Fruit fly (Drosophila melanogaster) Kc167 (cell line): Measurements from ENCODE around the gene Snapin.

Source experiments
- Myc ChIP-seq: fragments of >200 bp; optimal IDR thresholded peaks from 2 replicates; lab custom pipeline; 2017; ENCODE audit warnings: missing external identifiers
- Sin3A ChIP-seq: fragments of >200 bp; optimal IDR thresholded peaks from 2 replicates; lab custom pipeline; 2018; ENCODE audit warnings: missing external identifiers
- h ChIP-seq: fragments of >200 bp; optimal IDR thresholded peaks from 3 replicates; lab custom pipeline; 2018; ENCODE audit warnings: missing external identifiers
- insv ChIP-seq: fragments of >200 bp; optimal IDR thresholded peaks from 3 replicates; lab custom pipeline; 2018; ENCODE audit warnings: missing external identifiers
- psq ChIP-seq: fragments of >200 bp; optimal IDR thresholded peaks from 2 replicates; lab custom pipeline; 2017; ENCODE audit warnings: missing external identifiers
- ttk ChIP-seq: sonication (Bioruptor generic); optimal IDR thresholded peaks from 2 replicates; lab custom pipeline; 2017; ENCODE audit warnings: missing external identifiers

Snapin gene

dm6 chr2L:2751904-2752459 lies 7.5 kb downstream of the Snapin start, which contains the start of gene Bacc:
Bacc (plus strand) TSS chr2L:2752445.
- TF ChIP-seq Myc = no peak
- TF ChIP-seq psq (lab: Kevin White, UChicago) = no peak
- no peak for TF ChIP-seq Sin3A (lab: Kevin White, UChicago)
- no peak for TF ChIP-seq insv (lab: Kevin White, UChicago)
- TF ChIP-seq h (lab: Kevin White, UChicago) = no peak
- no peak for TF ChIP-seq ttk (lab: Kevin White, UChicago)

DNA sequence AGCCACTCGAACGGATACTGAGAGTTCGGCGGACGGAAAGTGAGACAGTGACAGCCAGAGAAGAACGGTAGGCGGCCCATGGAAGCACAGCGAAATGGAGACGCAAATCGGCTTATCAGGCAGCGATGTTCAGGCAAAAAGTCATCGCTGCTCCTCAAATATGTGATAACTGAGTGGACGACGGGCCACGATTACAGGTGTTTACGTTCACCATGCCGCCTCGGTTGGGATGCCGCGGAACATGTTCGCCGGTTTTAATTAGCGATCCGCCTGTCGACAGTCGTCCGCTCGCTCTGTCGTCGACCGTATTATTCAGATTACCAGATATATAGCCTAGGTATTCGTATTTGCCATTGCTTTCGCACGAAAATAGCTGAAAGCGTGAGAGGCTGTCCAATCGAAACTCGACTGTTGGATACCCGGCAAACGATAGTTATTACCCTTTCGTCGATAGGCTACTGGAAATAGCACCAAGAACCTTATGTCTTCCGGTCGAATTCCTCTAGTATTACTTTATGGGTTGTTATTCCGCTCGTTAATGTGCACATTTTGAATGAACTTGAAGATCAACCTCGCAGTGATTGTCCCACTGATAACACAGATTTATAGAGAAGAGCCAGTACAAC lies 8.3 kb downstream of the Snapin start:
- no peak for TF ChIP-seq insv (lab: Kevin White, UChicago)
- no peak for TF ChIP-seq ttk (lab: Kevin White, UChicago)
- TF ChIP-seq Sin3A (lab: Kevin White, UChicago) = no peak

DNA sequence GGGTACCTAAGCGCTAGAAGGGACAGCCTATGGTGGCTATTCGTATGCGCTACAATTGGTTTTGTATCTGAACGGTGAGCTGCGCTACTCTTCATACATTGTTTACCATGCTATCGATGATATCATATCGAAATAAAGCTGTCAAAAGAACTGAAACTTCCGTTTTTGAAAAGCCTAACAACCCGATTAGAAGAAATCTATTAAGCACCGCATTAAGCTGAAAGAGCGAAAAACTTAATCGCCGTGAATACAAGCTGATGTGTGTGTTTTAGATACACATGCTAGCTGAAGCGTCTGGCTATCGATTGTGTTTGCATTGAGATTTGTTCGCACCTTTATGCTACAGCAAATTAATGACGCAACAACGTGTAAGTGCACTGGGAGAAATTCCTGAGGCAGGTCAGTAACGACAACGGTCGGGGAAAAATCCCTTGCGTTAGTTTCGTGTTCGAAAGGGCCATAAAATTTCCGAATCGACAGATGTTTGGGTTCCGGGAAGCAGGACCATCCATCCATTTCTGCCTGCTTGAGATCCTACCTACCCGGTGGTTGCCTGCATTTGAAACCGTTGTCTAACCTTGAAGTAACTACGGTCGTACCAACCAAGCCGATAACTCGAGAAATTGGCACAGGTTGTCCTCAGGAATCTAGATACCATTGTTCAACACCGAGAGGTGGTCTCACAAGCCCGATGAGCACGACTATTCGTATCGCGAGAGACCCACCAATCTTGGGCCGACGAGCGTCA lies 9.0 kb downstream of the Snapin start:
- TF ChIP-seq psq (lab: Kevin White, UChicago) (no peak), Myc (no peak), Sin3A (lab: Kevin White, UChicago) (no peak), h (lab: Kevin White, UChicago) (no peak), ttk (lab: Kevin White, UChicago) (no peak), insv (lab: Kevin White, UChicago) (no peak)

- TF ChIP-seq Myc (no peak), h (lab: Kevin White, UChicago) (no peak), insv (lab: Kevin White, UChicago) (no peak), psq (lab: Kevin White, UChicago) (no peak), ttk (lab: Kevin White, UChicago) (peak; percentile 23)
These were observed 10.2 kb downstream of the Snapin start for dm6 chr2L:2749144-2749766.

- TF ChIP-seq insv (lab: Kevin White, UChicago) (no peak), Myc (no peak), Sin3A (lab: Kevin White, UChicago) (no peak), ttk (lab: Kevin White, UChicago) (no peak), psq (lab: Kevin White, UChicago) (no peak), h (lab: Kevin White, UChicago) (no peak)
These were observed 10.9 kb downstream of the Snapin start for dm6 chr2L:2748480-2749143.

DNA sequence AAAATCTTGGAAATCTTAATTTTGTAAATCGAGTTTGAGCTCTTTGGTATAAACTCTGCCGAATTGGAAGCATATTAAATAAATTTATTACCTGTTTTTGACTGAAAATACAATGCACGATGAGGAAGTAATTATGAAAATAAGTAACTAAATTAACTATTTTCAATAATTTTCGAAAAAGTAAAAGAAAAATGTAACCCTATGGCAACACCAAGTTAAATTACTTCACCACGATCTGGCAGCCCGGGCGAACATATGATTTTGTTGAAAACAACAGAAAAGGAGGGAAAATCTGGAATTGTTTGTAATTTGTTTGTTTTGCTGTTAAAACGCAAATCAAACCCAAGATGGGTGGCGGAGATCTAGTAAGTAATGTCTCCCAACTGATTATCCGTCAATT lies 14.6 kb downstream of the Snapin start, which contains the start of the genes CG9961 and Cwc25:
Gene CG9961 (minus strand): TSS at position 83 of the 400 bp plus-strand sequence.
Gene Cwc25 (plus strand): TSS at position 247 of the 400 bp plus-strand sequence.
- TF ChIP-seq h (lab: Kevin White, UChicago) = no peak
- TF ChIP-seq psq (lab: Kevin White, UChicago) = no peak

DNA sequence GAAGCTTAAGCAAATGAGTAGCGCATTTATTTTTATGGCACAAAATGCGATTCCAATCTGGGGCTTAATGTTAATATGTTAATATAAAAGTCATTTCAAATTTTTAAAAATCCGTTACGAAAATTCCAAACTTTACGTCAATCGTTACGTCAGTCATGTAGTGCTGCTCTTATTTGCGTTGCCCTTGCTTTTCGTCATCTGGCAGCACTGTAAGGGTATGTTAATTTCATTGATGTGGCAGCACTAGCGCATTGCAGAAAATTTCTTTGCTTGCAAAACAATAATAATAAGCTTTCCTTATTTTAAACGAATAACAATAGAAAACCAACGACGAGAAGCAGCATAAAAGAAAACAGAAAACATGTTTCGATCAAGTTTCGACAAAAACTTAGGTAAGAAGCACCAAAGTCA lies 19.7 kb downstream of the Snapin start, which contains the start of gene Hrs:
Gene Hrs (plus strand): TSS at position 167 of the 411 bp plus-strand sequence.
- TF ChIP-seq ttk (lab: Kevin White, UChicago) = no peak
- TF ChIP-seq h (lab: Kevin White, UChicago) = no peak
- TF ChIP-seq Sin3A (lab: Kevin White, UChicago) = no peak
- no peak for TF ChIP-seq psq (lab: Kevin White, UChicago)
- TF ChIP-seq Myc = no peak
- TF ChIP-seq insv (lab: Kevin White, UChicago) = no peak

DNA sequence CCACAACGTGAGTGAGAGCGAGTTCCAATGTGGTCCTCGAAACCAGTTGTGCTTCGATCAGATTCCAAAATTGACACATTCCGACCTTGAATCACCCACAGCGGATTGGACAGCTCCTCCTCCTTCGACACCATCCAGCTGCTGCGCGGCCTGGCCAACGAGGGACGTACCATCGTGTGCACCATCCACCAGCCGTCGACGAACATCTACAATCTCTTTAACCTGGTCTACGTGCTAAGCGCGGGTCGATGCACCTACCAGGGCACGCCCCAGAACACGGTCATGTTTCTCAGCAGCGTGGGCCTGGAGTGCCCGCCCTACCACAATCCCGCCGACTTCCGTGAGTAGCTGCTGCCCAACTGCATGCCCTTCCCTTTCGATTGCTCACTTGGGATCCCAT lies 21.9 kb downstream of the Snapin start:
- no peak for TF ChIP-seq Myc
- no peak for TF ChIP-seq ttk (lab: Kevin White, UChicago)
- no peak for TF ChIP-seq insv (lab: Kevin White, UChicago)
- TF ChIP-seq Sin3A (lab: Kevin White, UChicago) = no peak
- no peak for TF ChIP-seq psq (lab: Kevin White, UChicago)
- TF ChIP-seq h (lab: Kevin White, UChicago) = no peak

DNA sequence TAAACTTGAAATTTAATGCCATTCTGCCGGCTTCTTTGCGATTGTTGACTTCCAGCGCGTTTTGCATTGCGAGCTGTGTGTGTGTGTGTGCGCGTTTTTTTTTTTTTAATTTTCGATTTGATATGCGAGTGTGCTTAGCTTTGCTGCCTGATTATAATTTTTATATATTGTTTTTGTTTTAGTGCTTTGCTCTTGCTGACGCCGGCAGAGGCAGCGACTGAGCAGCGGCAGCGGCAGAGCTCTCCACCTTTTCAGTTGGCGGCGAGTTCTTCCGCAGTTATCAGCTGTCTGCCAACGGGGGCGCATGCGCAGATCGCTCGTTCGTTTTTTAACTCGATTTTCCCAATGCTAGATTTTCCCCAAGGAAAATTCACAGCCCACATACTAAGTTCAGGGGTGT lies 23.9 kb downstream of the Snapin start:
- no peak for TF ChIP-seq psq (lab: Kevin White, UChicago)
- no peak for TF ChIP-seq Myc
- TF ChIP-seq h (lab: Kevin White, UChicago) = no peak
- no peak for TF ChIP-seq insv (lab: Kevin White, UChicago)
- TF ChIP-seq Sin3A (lab: Kevin White, UChicago) = no peak
- no peak for TF ChIP-seq ttk (lab: Kevin White, UChicago)

DNA sequence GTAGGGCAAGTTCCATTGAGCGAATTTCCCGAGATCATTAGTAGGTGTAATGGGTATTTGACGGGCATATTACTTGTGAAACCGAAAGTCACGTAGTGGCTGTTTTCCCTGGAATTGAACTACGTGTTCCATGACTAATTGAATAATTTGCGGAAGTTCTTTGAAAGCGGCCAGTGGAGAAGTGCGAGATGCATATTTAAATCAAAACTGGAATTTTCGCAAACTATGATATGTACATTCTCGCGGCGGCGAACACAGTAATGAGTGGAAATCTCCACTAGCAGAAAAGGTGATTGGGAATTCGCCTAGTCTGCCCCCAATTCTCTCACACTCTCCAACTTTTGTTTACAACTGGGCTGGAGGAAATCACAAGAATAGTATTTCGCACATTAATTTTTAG lies 24.5 kb downstream of the Snapin start:
- TF ChIP-seq psq (lab: Kevin White, UChicago) (no peak), Myc (no peak), h (lab: Kevin White, UChicago) (no peak), Sin3A (lab: Kevin White, UChicago) (no peak)

DNA sequence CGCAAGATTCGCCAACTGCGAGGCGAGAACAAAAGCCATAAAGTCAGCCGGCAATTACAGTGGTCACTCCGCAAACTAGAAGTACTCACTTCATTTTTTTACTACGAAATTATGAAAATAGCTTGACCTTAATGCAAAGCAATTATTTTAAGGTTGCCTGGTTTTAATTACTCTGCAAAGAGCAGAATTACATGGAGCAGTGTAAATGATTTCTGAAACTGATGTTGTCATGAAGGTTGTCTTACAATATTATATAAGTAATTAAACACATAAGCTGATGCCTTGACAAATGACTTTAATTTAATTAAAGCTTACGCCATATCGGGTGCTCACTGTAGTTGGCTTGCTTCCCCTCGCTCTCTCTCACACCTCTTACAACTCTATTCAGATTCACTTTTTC lies 25.3 kb downstream of the Snapin start:
- TF ChIP-seq psq (lab: Kevin White, UChicago) (no peak), ttk (lab: Kevin White, UChicago) (no peak), Myc (no peak), h (lab: Kevin White, UChicago) (no peak), Sin3A (lab: Kevin White, UChicago) (no peak), insv (lab: Kevin White, UChicago) (no peak)
